Fruit fly (Drosophila melanogaster) whole organism, embryonic: ENCODE data around the gene CG7071.

ENCODE experiments used
- CG11085 ChIP-seq: fragments of 200-800 bp; sonication (Bioruptor generic); IDR thresholded peaks from 2 replicates; pipeline ENCODE4 v1.3.6; 2022; ENCODE audit warnings: missing biosample characterization, missing genetic modification characterization
- CG11093 ChIP-seq: fragments of 200-800 bp; sonication (Bioruptor generic); IDR thresholded peaks from 3 replicates; pipeline ENCODE4 v1.3.6; 2022; ENCODE audit warnings: missing biosample characterization, missing genetic modification characterization
- CG12659 ChIP-seq: fragments of 200-800 bp; sonication (Bioruptor generic); optimal IDR thresholded peaks from 3 replicates; lab custom pipeline; 2017; ENCODE audit warnings: mild to moderate bottlenecking, missing biosample characterization, missing genetic modification reagents, missing genetic modification characterization
- CG12942 ChIP-seq: fragments of 200-800 bp; sonication (Bioruptor generic); optimal IDR thresholded peaks from 3 replicates; lab custom pipeline; 2016; ENCODE audit warnings: missing biosample characterization, missing genetic modification characterization
- CG13894 ChIP-seq: fragments of 200-800 bp; sonication (Bioruptor generic); optimal IDR thresholded peaks from 3 replicates; lab custom pipeline; 2018; ENCODE audit warnings: missing biosample characterization, mild to moderate bottlenecking, missing genetic modification characterization, moderate library complexity
- CG17328 ChIP-seq: fragments of 200-800 bp; sonication (Bioruptor generic); IDR thresholded peaks from 2 replicates; pipeline ENCODE4 v1.3.6; 2022; ENCODE audit warnings: missing biosample characterization, missing genetic modification characterization
- CG17361 ChIP-seq: fragments of 200-800 bp; sonication (Bioruptor generic); IDR thresholded peaks from 3 replicates; pipeline ENCODE4 v1.3.6; 2022; ENCODE audit warnings: missing biosample characterization, missing genetic modification characterization
- CG17568 ChIP-seq: fragments of 200-800 bp; sonication (Bioruptor generic); optimal IDR thresholded peaks from 2 replicates; lab custom pipeline; 2018; ENCODE audit warnings: missing biosample characterization, mild to moderate bottlenecking, missing genetic modification characterization, moderate library complexity
- CG17912 ChIP-seq: fragments of 200-800 bp; sonication (Bioruptor generic); optimal IDR thresholded peaks from 2 replicates; lab custom pipeline; 2018; ENCODE audit warnings: missing biosample characterization, mild to moderate bottlenecking, missing genetic modification characterization
- CG1832 ChIP-seq: fragments of 200-800 bp; sonication (Bioruptor generic); optimal IDR thresholded peaks from 2 replicates; lab custom pipeline; 2017; ENCODE audit warnings: missing biosample characterization, mild to moderate bottlenecking, missing genetic modification characterization, inconsistent platforms
- CG3726 ChIP-seq: fragments of 200-800 bp; sonication (Bioruptor generic); IDR thresholded peaks from 3 replicates; pipeline ENCODE4, ENCODE4 v1.3.6; 2022; ENCODE audit warnings: missing biosample characterization, missing genetic modification characterization
- CG4707 ChIP-seq: fragments of 200-800 bp; sonication (Bioruptor generic); optimal IDR thresholded peaks from 2 replicates; lab custom pipeline; 2018; ENCODE audit warnings: missing biosample characterization, mild to moderate bottlenecking, missing genetic modification characterization, moderate library complexity
- CG4730 ChIP-seq: fragments of 200-800 bp; sonication (Bioruptor generic); IDR thresholded peaks from 2 replicates; pipeline ENCODE4 v1.3.6; 2022; ENCODE audit warnings: missing biosample characterization, missing genetic modification characterization
- CG6854 ChIP-seq: fragments of 200-800 bp; sonication (Bioruptor generic); optimal IDR thresholded peaks from 3 replicates; lab custom pipeline; 2017; ENCODE audit warnings: missing biosample characterization, mild to moderate bottlenecking, missing genetic modification characterization
- CG7928 ChIP-seq: fragments of 200-800 bp; sonication (Bioruptor generic); optimal IDR thresholded peaks from 2 replicates; lab custom pipeline; 2017; ENCODE audit warnings: missing biosample characterization, mild to moderate bottlenecking, missing genetic modification characterization
- CG8359 ChIP-seq: fragments of 200-800 bp; sonication (Bioruptor generic); optimal IDR thresholded peaks from 2 replicates; lab custom pipeline; 2017; ENCODE audit warnings: missing biosample characterization, mild to moderate bottlenecking, missing genetic modification characterization, borderline replicate concordance
- CG8388 ChIP-seq: fragments of 200-800 bp; sonication (Bioruptor generic); optimal IDR thresholded peaks from 2 replicates; lab custom pipeline; 2019; ENCODE audit warnings: missing biosample characterization, mild to moderate bottlenecking, missing genetic modification characterization, moderate library complexity
- CG9215 ChIP-seq: fragments of 200-800 bp; sonication (Bioruptor generic); IDR thresholded peaks from 2 replicates; pipeline ENCODE4 v1.3.6; 2022; ENCODE audit warnings: missing biosample characterization, missing genetic modification characterization
- D19A ChIP-seq: fragments of 200-800 bp; optimal IDR thresholded peaks from 3 replicates; lab custom pipeline; 2019; ENCODE audit warnings: missing biosample characterization, mild to moderate bottlenecking, missing genetic modification characterization, moderate library complexity
- Doc2 ChIP-seq: fragments of 200-800 bp; sonication (Bioruptor generic); IDR thresholded peaks from 2 replicates; pipeline ENCODE4 v1.3.6; 2022; ENCODE audit warnings: missing biosample characterization, missing genetic modification characterization
- HLH54F ChIP-seq: fragments of 200-800 bp; sonication (Bioruptor generic); optimal IDR thresholded peaks from 3 replicates; lab custom pipeline; 2016; ENCODE audit warnings: missing biosample characterization, missing genetic modification characterization
- Hmx ChIP-seq: fragments of 200-800 bp; sonication (Bioruptor generic); optimal IDR thresholded peaks from 2 replicates; lab custom pipeline; 2016; ENCODE audit warnings: missing biosample characterization, missing genetic modification characterization
- Hr39 ChIP-seq: fragments of >200 bp; optimal IDR thresholded peaks from 2 replicates; lab custom pipeline; 2017
- Max ChIP-seq: fragments of 200-800 bp; sonication (Bioruptor generic); optimal IDR thresholded peaks from 2 replicates; lab custom pipeline; 2016; ENCODE audit warnings: missing biosample characterization, mild to moderate bottlenecking, missing genetic modification characterization
- Pdp1 ChIP-seq, 2 experiments: fragments of 200-800 bp; sonication (Bioruptor generic); optimal IDR thresholded peaks; 3 replicates each; lab custom pipeline; 2016; ENCODE audit warnings: missing biosample characterization in 2 of 2, missing genetic modification characterization in 2 of 2, mild to moderate bottlenecking in 1 of 2, moderate library complexity in 1 of 2
- Spps ChIP-seq: fragments of 200-800 bp; sonication (Bioruptor generic); optimal IDR thresholded peaks from 2 replicates; lab custom pipeline; 2018; ENCODE audit warnings: missing biosample characterization, mild to moderate bottlenecking, missing genetic modification characterization
- Stat92E ChIP-seq, 3 experiments: fragments of >200 bp in 2 of 3; fragments of 200-800 bp in 1 of 3; sonication (Bioruptor generic) in 1 of 3; optimal IDR thresholded peaks; 2 replicates each; lab custom pipeline; 2017 to 2019; ENCODE audit warnings: missing biosample characterization in 3 of 3, missing genetic modification characterization in 3 of 3, mild to moderate bottlenecking in 1 of 3, moderate library complexity in 1 of 3
- ab ChIP-seq: fragments of 200-800 bp; sonication (Bioruptor generic); optimal IDR thresholded peaks from 2 replicates; lab custom pipeline; 2016; ENCODE audit warnings: missing biosample characterization, missing genetic modification characterization
- chif ChIP-seq, 2 experiments: fragments of 200-800 bp; sonication (Bioruptor generic); optimal IDR thresholded peaks; 3 replicates each; lab custom pipeline; 2016; ENCODE audit warnings: missing biosample characterization in 2 of 2, missing genetic modification characterization in 2 of 2
- chinmo ChIP-seq: fragments of 200-800 bp; sonication (Bioruptor generic); IDR thresholded peaks from 4 replicates; pipeline ENCODE4 v1.3.6; 2022; ENCODE audit warnings: missing biosample characterization, missing genetic modification characterization; ENCODE audit not compliant: partially characterized antibody
- cwo ChIP-seq: fragments of 200-800 bp; sonication (Bioruptor generic); optimal IDR thresholded peaks from 3 replicates; lab custom pipeline; 2017; ENCODE audit warnings: missing biosample characterization, missing genetic modification characterization, mild to moderate bottlenecking, moderate library complexity, missing genetic modification reagents
- dan ChIP-seq: fragments of 200-800 bp; sonication (Bioruptor generic); IDR thresholded peaks from 2 replicates; pipeline ENCODE4 v1.3.6; 2022; ENCODE audit warnings: missing biosample characterization, missing genetic modification characterization
- danr ChIP-seq: fragments of 200-800 bp; sonication (Bioruptor generic); IDR thresholded peaks from 2 replicates; pipeline ENCODE4 v1.3.6; 2022; ENCODE audit warnings: missing biosample characterization, missing genetic modification characterization
- dmrt99B ChIP-seq: fragments of 200-800 bp; sonication (Bioruptor generic); optimal IDR thresholded peaks from 2 replicates; lab custom pipeline; 2018; ENCODE audit warnings: missing biosample characterization, mild to moderate bottlenecking, missing genetic modification characterization, moderate library complexity
- fd64A ChIP-seq: fragments of 200-800 bp; sonication (Bioruptor generic); optimal IDR thresholded peaks from 3 replicates; lab custom pipeline; 2018; ENCODE audit warnings: missing biosample characterization, mild to moderate bottlenecking, missing genetic modification characterization
- fru ChIP-seq: fragments of >200 bp; optimal IDR thresholded peaks from 2 replicates; lab custom pipeline; 2017
- gsb-n ChIP-seq: fragments of 200-800 bp; sonication (Bioruptor generic); optimal IDR thresholded peaks from 3 replicates; lab custom pipeline; 2018; ENCODE audit warnings: missing biosample characterization, mild to moderate bottlenecking, missing genetic modification characterization
- lilli ChIP-seq: fragments of 200-800 bp; sonication (Bioruptor generic); optimal IDR thresholded peaks from 3 replicates; lab custom pipeline; 2016; ENCODE audit warnings: missing biosample characterization, missing genetic modification characterization
- lov ChIP-seq, 2 experiments: fragments of 200-800 bp in 1 of 2; fragments of >200 bp in 1 of 2; sonication (Bioruptor generic) in 1 of 2; IDR thresholded peaks in 1 of 2; optimal IDR thresholded peaks in 1 of 2; 2 replicates in 1 of 2; 3 replicates in 1 of 2; pipeline versions ENCODE4 v1.3.6 to Lab custom; 2017 to 2022; ENCODE audit warnings: missing biosample characterization in 1 of 2, missing genetic modification characterization in 1 of 2
- odd ChIP-seq: fragments of 200-800 bp; sonication (Bioruptor generic); optimal IDR thresholded peaks from 2 replicates; lab custom pipeline; 2017; ENCODE audit warnings: missing biosample characterization, mild to moderate bottlenecking, missing genetic modification characterization
- pnt ChIP-seq: fragments of 200-800 bp; sonication (Bioruptor generic); optimal IDR thresholded peaks from 3 replicates; lab custom pipeline; 2016; ENCODE audit warnings: missing biosample characterization, missing genetic modification characterization
- prd ChIP-seq, 3 experiments: fragments of >200 bp in 2 of 3; fragments of 200-800 bp in 1 of 3; sonication (Bioruptor generic) in 1 of 3; optimal IDR thresholded peaks in 2 of 3; IDR thresholded peaks in 1 of 3; 2 replicates in 2 of 3; 3 replicates in 1 of 3; pipeline versions ENCODE4 v1.3.6 to Lab custom; 2017 to 2022; ENCODE audit warnings: missing biosample characterization in 1 of 3, missing genetic modification characterization in 1 of 3
- rib ChIP-seq: fragments of 200-800 bp; sonication (Bioruptor generic); IDR thresholded peaks from 2 replicates; pipeline ENCODE4 v1.3.6; 2022; ENCODE audit warnings: missing biosample characterization, missing genetic modification characterization
- sc ChIP-seq, 3 experiments: fragments of >200 bp in 2 of 3; fragments of 200-800 bp in 1 of 3; sonication (Bioruptor generic) in 1 of 3; optimal IDR thresholded peaks; 2 replicates in 2 of 3; 3 replicates in 1 of 3; lab custom pipeline; 2017; ENCODE audit warnings: mild to moderate bottlenecking in 1 of 3, missing biosample characterization in 1 of 3, missing genetic modification characterization in 1 of 3, missing genetic modification reagents in 1 of 3
- schlank ChIP-seq: fragments of 200-800 bp; sonication (Bioruptor generic); optimal IDR thresholded peaks from 2 replicates; lab custom pipeline; 2018; ENCODE audit warnings: missing biosample characterization, mild to moderate bottlenecking, missing genetic modification characterization
- sima ChIP-seq: fragments of 200-800 bp; sonication (Bioruptor generic); optimal IDR thresholded peaks from 2 replicates; lab custom pipeline; 2016; ENCODE audit warnings: missing biosample characterization, missing genetic modification characterization
- ssp ChIP-seq: fragments of 200-800 bp; sonication (Bioruptor generic); IDR thresholded peaks from 2 replicates; pipeline ENCODE4 v1.3.6; 2022; ENCODE audit warnings: missing biosample characterization, missing genetic modification characterization
- yki ChIP-seq: fragments of >200 bp; optimal IDR thresholded peaks from 3 replicates; lab custom pipeline; 2018

The CG7071 gene

DNA sequence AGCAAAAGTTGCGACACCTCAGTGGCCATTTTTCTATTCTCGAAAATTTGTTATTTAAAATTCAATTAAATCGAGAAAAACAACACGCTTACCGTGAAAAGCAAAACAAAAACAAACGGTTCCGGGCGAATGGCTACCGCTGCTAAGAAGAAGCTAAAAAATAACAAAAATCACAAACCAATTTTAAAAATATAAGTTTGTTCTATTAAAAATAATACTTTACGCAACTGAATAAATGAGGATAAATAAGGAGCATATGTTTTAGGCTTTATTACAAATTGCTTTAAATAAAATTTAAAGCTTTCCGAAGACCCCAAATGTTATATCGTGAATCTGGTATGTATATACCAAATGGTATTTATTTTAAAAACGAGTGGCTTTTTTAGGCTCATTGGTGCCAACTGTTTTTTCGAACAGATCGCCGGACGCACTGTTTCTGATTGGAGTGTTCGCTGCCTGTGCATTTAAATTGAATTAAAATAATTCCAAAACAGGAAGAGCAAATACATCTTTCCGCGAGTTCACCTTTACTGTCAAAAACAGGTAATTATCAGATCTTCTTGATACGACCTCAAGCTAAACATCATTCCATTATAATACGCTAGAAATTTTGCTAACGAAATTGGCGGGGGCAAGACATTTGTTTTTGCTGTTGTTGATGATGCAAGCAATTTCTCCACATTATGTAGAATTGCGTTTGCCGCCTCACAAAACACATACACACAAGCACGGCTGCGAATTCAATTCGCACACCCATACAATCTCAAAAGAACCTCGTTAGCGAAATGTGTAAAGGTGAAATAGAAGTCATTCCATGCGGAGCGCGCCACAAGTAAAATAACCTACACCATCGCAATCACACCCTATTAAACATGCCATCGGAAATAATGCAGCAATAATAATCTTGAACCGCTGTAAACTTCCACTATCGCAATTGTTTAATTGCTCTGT, 5.0 kb downstream of the CG7071 start, which contains the start of the genes Polr3F and PyK (continued):
- TF ChIP-seq Pdp1 (GFP tag; optimal IDR thresholded peaks at IDR 0.05; lab: Kevin White, UChicago), result peak in 1 of 2 experiments; percentile 79
- no peak for TF ChIP-seq CG6854
- peak; percentile 55; the same call in 2 of the 3 replicates for TF ChIP-seq CG17361
- TF ChIP-seq CG17568 (GFP tag; lab: Kevin White, UChicago), result peak; percentile 1
- TF ChIP-seq CG17912 (GFP tag; lab: Kevin White, UChicago), result no peak
- no peak for TF ChIP-seq Spps (tag; lab: Kevin White, UChicago)
- no peak for TF ChIP-seq sima (GFP tag; lab: Kevin White, UChicago)
- TF ChIP-seq fd64A (GFP tag; lab: Kevin White, UChicago), result no peak
- no peak for TF ChIP-seq Doc2 (GFP tag; lab: Robert Waterston, UW)
- TF ChIP-seq Hr39 (lab: Kevin White, UChicago), result no peak
- peak; percentile 56 for TF ChIP-seq lilli (GFP tag; lab: Kevin White, UChicago)
- no peak for TF ChIP-seq CG4730 (GFP tag; lab: Robert Waterston, UW)
- no peak for TF ChIP-seq dan (GFP tag; lab: Robert Waterston, UW)
- no peak for TF ChIP-seq CG11085
- TF ChIP-seq yki (lab: Kevin White, UChicago), result no peak
- TF ChIP-seq cwo, result no peak
- no peak for TF ChIP-seq ab (GFP tag; lab: Kevin White, UChicago)
- no peak for TF ChIP-seq fru (lab: Kevin White, UChicago)
- TF ChIP-seq gsb-n (tag; lab: Kevin White, UChicago), result peak; percentile 13
- TF ChIP-seq chif (GFP tag; optimal IDR thresholded peaks at IDR 0.05; lab: Kevin White, UChicago), result no peak
- TF ChIP-seq CG3726, result no peak
- no peak for TF ChIP-seq CG1832
- TF ChIP-seq D19A (tag; lab: Kevin White, UChicago), result peak; percentile 7
- TF ChIP-seq ssp (GFP tag; lab: Robert Waterston, UW), result no peak
- TF ChIP-seq CG4707 (GFP tag; lab: Kevin White, UChicago), result no peak
- TF ChIP-seq danr, result no peak
- TF ChIP-seq odd, result no peak
- TF ChIP-seq pnt (GFP tag; lab: Kevin White, UChicago), result no peak
- TF ChIP-seq CG8359 (GFP tag; lab: Kevin White, UChicago), result no peak
- no peak for TF ChIP-seq prd (optimal IDR thresholded peaks at IDR 0.05; lab: Kevin White, UChicago)
- no peak for TF ChIP-seq prd (GFP tag; IDR thresholded peaks at IDR 0.05; lab: Robert Waterston, UW)
- TF ChIP-seq CG13894 (tag; lab: Kevin White, UChicago), result no peak
- peak; percentile 38 for TF ChIP-seq CG8388
- peak in 1 of 3 experiments; percentile 51 for TF ChIP-seq Stat92E (GFP tag; optimal IDR thresholded peaks at IDR 0.05; lab: Kevin White, UChicago)
- no peak for TF ChIP-seq sc (optimal IDR thresholded peaks at IDR 0.05; lab: Kevin White, UChicago)
- no peak for TF ChIP-seq sc (GFP tag; optimal IDR thresholded peaks at IDR 0.05; lab: Kevin White, UChicago)
- peak; percentile 53 for TF ChIP-seq CG12659 (GFP tag; lab: Kevin White, UChicago)
- peak; percentile 31; the same call in 1 of the 2 replicates for TF ChIP-seq CG17328 (GFP tag; lab: Robert Waterston, UW)
- TF ChIP-seq CG11093, result no peak
- no peak for TF ChIP-seq CG7928
- peak; percentile 33 for TF ChIP-seq Max (GFP tag; lab: Kevin White, UChicago)
- no peak for TF ChIP-seq CG12942 (GFP tag; lab: Kevin White, UChicago)
- peak; percentile 3 for TF ChIP-seq dmrt99B (tag; lab: Kevin White, UChicago)
- TF ChIP-seq Hmx, result no peak
- no peak for TF ChIP-seq chinmo (GFP tag; lab: Robert Waterston, UW)
- TF ChIP-seq lov (optimal IDR thresholded peaks at IDR 0.05; lab: Kevin White, UChicago), result no peak
- TF ChIP-seq lov (GFP tag; IDR thresholded peaks at IDR 0.05; lab: Robert Waterston, UW), result no peak
- no peak for TF ChIP-seq schlank (tag; lab: Kevin White, UChicago)
- no peak for TF ChIP-seq rib (GFP tag; lab: Robert Waterston, UW)
- TF ChIP-seq HLH54F, result no peak
- TF ChIP-seq CG9215 (GFP tag; lab: Robert Waterston, UW), result no peak
